Worm (Caenorhabditis elegans) whole organism, L1 larva: ENCODE measurements around the gene C52E2.5.

Experiments used
- dpl-1 ChIP-seq, 3 experiments: fragments of 150-350 bp in 2 of 3; sonication (generic microtip) in 1 of 3; optimal IDR thresholded peaks; 2 replicates each; lab custom pipeline; 2014 to 2017; ENCODE audit warnings: missing biosample characterization in 3 of 3, missing genetic modification characterization in 3 of 3, missing genetic modification reagents in 3 of 3
- hpl-2 ChIP-seq: fragments of 150-350 bp; optimal IDR thresholded peaks from 2 replicates; lab custom pipeline; 2014; ENCODE audit warnings: missing biosample characterization, missing genetic modification reagents, missing genetic modification characterization
- lsy-2 ChIP-seq, 2 experiments: fragments of 150-350 bp; optimal IDR thresholded peaks; 2 replicates each; lab custom pipeline; 2014; ENCODE audit warnings: missing biosample characterization in 2 of 2, missing genetic modification characterization in 2 of 2
- sox-4 ChIP-seq: sonication (generic microtip); optimal IDR thresholded peaks from 2 replicates; lab custom pipeline; 2016; ENCODE audit warnings: missing genetic modification characterization, missing compliant biosample characterization
- sptf-1 ChIP-seq: fragments of 150-350 bp; optimal IDR thresholded peaks from 2 replicates; lab custom pipeline; 2014; ENCODE audit warnings: missing biosample characterization, missing genetic modification characterization
- zag-1 ChIP-seq: fragments of 150-350 bp; optimal IDR thresholded peaks from 2 replicates; lab custom pipeline; 2014; ENCODE audit warnings: missing biosample characterization, missing genetic modification characterization
- ztf-11 ChIP-seq, 2 experiments: sonication (generic microtip); optimal IDR thresholded peaks; 2 replicates each; lab custom pipeline; 2016 to 2017; ENCODE audit warnings: missing genetic modification characterization in 2 of 2, missing biosample characterization in 1 of 2, missing compliant biosample characterization in 1 of 2

- TF ChIP-seq hpl-2 (GFP tag; lab: Kevin White, UChicago) (no peak), ztf-11 (tag; optimal IDR thresholded peaks at IDR 0.05; lab: Kevin White, UChicago) (no peak), zag-1 (tag; lab: Kevin White, UChicago) (no peak), sptf-1 (no peak), sox-4 (tag; lab: Kevin White, UChicago) (no peak), lsy-2 (tag; optimal IDR thresholded peaks at IDR 0.05; lab: Kevin White, UChicago) (no peak), dpl-1 (GFP tag; optimal IDR thresholded peaks at IDR 0.05; lab: Kevin White, UChicago) (no peak)
Observed at ce11 chrII:1806358-1806757, 36.4 kb downstream of the C52E2.5 start, which contains the start of gene C08F1.12.
